Fruit fly (Drosophila melanogaster): ENCODE results near the gene baz.

Gene baz

DNA sequence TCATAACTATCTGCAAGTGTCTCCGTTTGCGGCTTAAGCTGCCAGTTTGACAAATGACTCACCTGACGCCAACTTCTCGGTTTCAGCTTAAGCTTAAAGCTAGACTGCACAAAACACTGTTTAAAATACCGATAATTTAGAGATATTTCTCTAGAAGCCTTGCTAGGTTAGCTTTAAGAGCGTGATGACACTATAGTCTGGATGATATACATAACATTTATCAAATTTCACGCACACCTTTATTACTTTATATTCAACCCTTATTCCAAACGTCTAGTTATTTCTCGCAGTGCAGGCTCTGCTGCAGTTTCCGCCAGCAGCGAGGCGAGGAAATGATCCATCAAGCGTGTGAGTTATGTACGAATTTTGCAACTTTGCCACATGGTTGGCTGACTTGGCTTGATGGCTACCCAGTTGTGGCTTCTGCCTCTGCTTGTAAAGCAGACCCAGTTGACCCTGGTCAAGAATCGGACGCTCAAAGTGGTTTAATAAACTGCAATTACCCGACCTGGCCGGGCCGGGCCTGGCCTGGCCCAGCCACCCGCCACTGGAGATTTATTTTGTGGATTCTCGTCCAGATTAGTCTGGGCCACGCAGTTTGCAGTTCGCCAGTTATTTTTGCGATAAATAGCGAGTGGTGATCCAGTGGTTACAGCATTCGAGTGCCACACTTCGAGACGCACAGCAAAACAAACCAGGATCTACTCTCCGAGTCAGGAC, 58.6 kb downstream of the baz start, which contains the start of gene CG12998 (continued):
- TF ChIP-seq CG6276 (GFP tag; optimal IDR thresholded peaks at IDR 0.05) (peak; percentile 3), dsx (GFP tag; optimal IDR thresholded peaks at IDR 0.05; ENCODE audit: poor library complexity, severe bottlenecking) (peak; percentile 12), CG32006 (GFP tag; optimal IDR thresholded peaks at IDR 0.05) (peak; percentile 53), Sox15 (GFP tag; optimal IDR thresholded peaks at IDR 0.05) (no peak), Met (GFP tag; optimal IDR thresholded peaks at IDR 0.05) (no peak), CG8632 (GFP tag; optimal IDR thresholded peaks at IDR 0.05) (peak; percentile 29), acj6 (GFP tag; optimal IDR thresholded peaks at IDR 0.05) (peak; percentile 33), CG1621 (tag; optimal IDR thresholded peaks at IDR 0.05) (peak; percentile 15), lz (GFP tag; optimal IDR thresholded peaks at IDR 0.05) (no peak), CG4318 (GFP tag; optimal IDR thresholded peaks at IDR 0.05) (no peak), Eip93F (GFP tag; optimal IDR thresholded peaks at IDR 0.05) (no peak), svp (GFP tag) (no peak), CG6163 (GFP tag; IDR thresholded peaks at IDR 0.05) (peak; percentile 64), fd59A (GFP tag; optimal IDR thresholded peaks at IDR 0.05) (peak; percentile 17), Hr4 (GFP tag; optimal IDR thresholded peaks at IDR 0.05) (peak; percentile 38), CG6792 (GFP tag; optimal IDR thresholded peaks at IDR 0.05) (peak; percentile 11), OdsH (GFP tag; optimal IDR thresholded peaks at IDR 0.05) (peak; percentile 38), Ets96B (tag; optimal IDR thresholded peaks at IDR 0.05) (peak; percentile 34)

DNA sequence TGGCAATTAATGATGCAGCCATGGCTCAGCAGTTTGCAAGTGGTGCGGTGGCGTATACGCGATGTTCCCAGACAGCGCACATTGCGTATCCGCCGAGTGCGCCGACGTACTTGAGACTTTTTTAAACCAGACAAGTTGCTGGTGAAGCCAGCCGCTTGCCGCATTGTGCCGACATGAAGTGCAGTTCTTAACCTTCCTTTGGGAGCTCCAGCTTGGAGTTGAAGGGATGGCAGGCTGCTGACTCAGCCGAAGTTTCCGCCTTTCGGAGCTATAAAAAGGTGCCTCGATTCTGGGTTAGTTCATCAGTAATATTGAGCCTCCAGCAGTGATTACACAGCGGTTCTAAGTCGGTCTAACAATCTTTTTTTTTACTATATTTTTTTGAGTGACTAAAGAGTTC, 61.3 kb downstream of the baz start, which contains the start of gene CG5172:
Gene CG5172, plus strand, starts transcription at position 301 of the 400 bp plus-strand sequence.
- TF ChIP-seq CG8119 (GFP tag; IDR thresholded peaks at IDR 0.05) (no peak), cyc (GFP tag; optimal IDR thresholded peaks at IDR 0.05) (no peak), svp (GFP tag) (no peak), CG34406 (GFP tag; optimal IDR thresholded peaks at IDR 0.05) (no peak), Eip78C (GFP tag) (no peak)

DNA sequence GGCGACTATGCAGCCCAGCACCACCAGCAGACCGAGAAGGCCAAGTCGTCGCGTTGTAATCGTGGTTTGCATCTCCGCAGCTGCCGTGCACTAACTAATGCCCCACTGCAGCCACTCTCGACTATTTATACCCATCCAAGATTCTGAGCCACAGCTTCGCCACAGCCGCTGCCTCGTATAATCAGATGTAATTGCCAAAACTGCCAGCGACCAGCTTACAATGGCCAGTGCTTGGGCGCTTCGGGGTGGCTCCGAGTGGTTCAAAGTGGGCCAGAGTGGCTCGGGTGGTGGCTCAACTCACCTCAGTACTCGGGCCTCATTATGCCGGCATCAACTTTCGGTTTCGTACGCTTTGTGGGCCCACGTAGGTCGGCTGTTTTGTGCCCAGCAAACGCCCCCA, 63.9 kb downstream of the baz start, which contains the start of gene CG34327:
Gene CG34327, minus strand, starts transcription at position 101 of the 400 bp plus-strand sequence.
- TF ChIP-seq acj6 (GFP tag; optimal IDR thresholded peaks at IDR 0.05) (no peak), CG11762 (GFP tag; optimal IDR thresholded peaks at IDR 0.05; ENCODE audit: insufficient read depth) (no peak), Hr39 (GFP tag; optimal IDR thresholded peaks at IDR 0.05) (no peak), ss (GFP tag; optimal IDR thresholded peaks at IDR 0.05) (no peak)

DNA sequence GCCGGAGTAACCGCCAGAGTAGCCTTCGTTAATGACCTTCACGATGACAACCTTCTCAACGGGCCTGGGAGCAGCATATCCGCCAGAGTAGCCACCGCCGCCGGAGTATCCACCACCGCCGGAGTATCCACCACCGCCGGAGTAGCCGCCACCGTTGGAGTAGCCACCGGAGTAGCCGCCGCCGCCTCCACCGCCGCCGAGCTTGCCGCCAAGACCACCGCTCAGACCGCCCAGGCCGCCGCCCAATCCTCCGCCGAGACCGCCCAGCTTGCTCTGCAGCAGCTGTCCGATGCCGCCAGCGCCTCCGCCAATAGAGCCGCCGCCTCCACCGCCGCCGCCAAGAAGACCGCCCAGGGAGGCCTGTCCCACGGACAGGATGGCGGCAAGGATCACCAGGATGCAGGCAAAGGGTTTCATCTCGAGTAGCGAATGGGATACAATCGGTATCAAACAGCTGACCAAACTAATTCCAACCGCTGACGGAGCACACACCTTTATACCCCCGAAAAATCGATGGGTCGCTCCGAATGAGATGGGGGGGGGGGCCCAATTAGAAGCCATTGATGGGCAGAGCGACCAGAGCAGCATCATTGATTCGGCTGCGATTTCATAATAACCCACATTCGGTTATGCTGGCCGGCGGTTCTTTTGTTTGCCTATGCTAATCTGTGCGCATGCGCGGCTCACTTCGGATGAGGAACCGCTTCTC, 66.3 kb downstream of the baz start:
- TF ChIP-seq CG6854 (GFP tag; optimal IDR thresholded peaks at IDR 0.05) (no peak), pdm3 (GFP tag; optimal IDR thresholded peaks at IDR 0.05) (no peak), ss (GFP tag; optimal IDR thresholded peaks at IDR 0.05) (no peak), CG6276 (GFP tag; optimal IDR thresholded peaks at IDR 0.05) (no peak), Sox15 (GFP tag; optimal IDR thresholded peaks at IDR 0.05) (no peak), Hr39 (GFP tag; optimal IDR thresholded peaks at IDR 0.05) (no peak), acj6 (GFP tag; optimal IDR thresholded peaks at IDR 0.05) (no peak), net (GFP tag; optimal IDR thresholded peaks at IDR 0.05) (no peak), CG15336 (GFP tag; IDR thresholded peaks at IDR 0.05) (no peak), CG34406 (GFP tag; optimal IDR thresholded peaks at IDR 0.05) (no peak), salr (GFP tag; optimal IDR thresholded peaks at IDR 0.05) (no peak)

DNA sequence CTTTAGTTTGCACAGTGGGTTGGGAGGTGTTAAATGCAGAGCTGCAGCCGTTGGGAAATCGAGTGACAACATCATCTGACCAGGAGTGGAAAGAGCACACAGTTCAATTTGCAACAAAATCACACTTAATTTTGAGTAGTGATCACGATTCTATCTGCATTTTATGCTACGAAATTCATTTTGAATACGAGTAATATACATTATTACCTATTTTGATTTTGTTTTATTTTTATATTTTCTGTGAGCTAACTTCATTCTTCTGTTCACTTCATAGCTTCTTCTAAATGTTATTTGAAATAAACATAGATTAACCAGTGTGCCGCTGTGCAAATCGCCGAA, 66.8 kb downstream of the baz start, which contains the start of gene CG10598:
Gene CG10598, minus strand, starts transcription at position 187 of the 339 bp plus-strand sequence.
- TF ChIP-seq CG32006 (GFP tag; optimal IDR thresholded peaks at IDR 0.05) (peak; percentile 1), CG34406 (GFP tag; optimal IDR thresholded peaks at IDR 0.05) (no peak), CG3032 (tag; optimal IDR thresholded peaks at IDR 0.05) (no peak), Eip93F (GFP tag; optimal IDR thresholded peaks at IDR 0.05) (no peak), Eip78C (GFP tag) (peak; percentile 34)

Data from whole organism, prepupa.